Worm (Caenorhabditis elegans) whole organism, L2 larva: ENCODE results near the gene tnt-2.

Source experiments
- C34F6.9 ChIP-seq: fragments of 150-350 bp; optimal IDR thresholded peaks from 2 replicates; lab custom pipeline; 2014; ENCODE audit warnings: missing biosample characterization, missing genetic modification characterization
- F13H6.1 ChIP-seq: sonication (generic microtip); optimal IDR thresholded peaks from 2 replicates; lab custom pipeline; 2016; ENCODE audit warnings: missing genetic modification characterization, missing compliant biosample characterization
- R02D3.7 ChIP-seq: fragments of 150-350 bp; optimal IDR thresholded peaks from 2 replicates; lab custom pipeline; 2014; ENCODE audit warnings: missing biosample characterization, missing genetic modification characterization
- Y55F3AM.14 ChIP-seq: fragments of 200-800 bp; sonication (Bioruptor generic); optimal IDR thresholded peaks from 2 replicates; lab custom pipeline; 2018; ENCODE audit warnings: mild to moderate bottlenecking, missing genetic modification characterization, missing compliant biosample characterization
- ZK546.5 ChIP-seq: sonication (generic microtip); optimal IDR thresholded peaks from 2 replicates; lab custom pipeline; 2017; ENCODE audit warnings: missing biosample characterization, missing genetic modification characterization
- aly-2 ChIP-seq: fragments of 150-350 bp; optimal IDR thresholded peaks from 2 replicates; lab custom pipeline; 2014; ENCODE audit warnings: missing biosample characterization, missing genetic modification characterization
- ama-1 ChIP-seq: fragments of 150-350 bp; optimal IDR thresholded peaks from 2 replicates; lab custom pipeline; 2018; ENCODE audit warnings: inconsistent platforms
- blmp-1 ChIP-seq: sonication (generic microtip); optimal IDR thresholded peaks from 2 replicates; lab custom pipeline; 2017; ENCODE audit warnings: missing genetic modification characterization, mild to moderate bottlenecking, missing compliant biosample characterization, antibody characterized with exemption, moderate library complexity; ENCODE audit not compliant: insufficient read depth
- ceh-82 ChIP-seq: fragments of 150-350 bp; optimal IDR thresholded peaks from 2 replicates; lab custom pipeline; 2014; ENCODE audit warnings: missing biosample characterization, missing genetic modification characterization
- crh-2 ChIP-seq: sonication (generic microtip); optimal IDR thresholded peaks from 2 replicates; lab custom pipeline; 2017; ENCODE audit warnings: missing biosample characterization, missing genetic modification characterization
- dmd-4 ChIP-seq: sonication (generic microtip); optimal IDR thresholded peaks from 2 replicates; lab custom pipeline; 2017; ENCODE audit warnings: missing biosample characterization, missing genetic modification characterization
- egl-27 ChIP-seq: sonication (generic microtip); optimal IDR thresholded peaks from 3 replicates; lab custom pipeline; 2017; ENCODE audit warnings: missing biosample characterization, missing genetic modification reagents, missing genetic modification characterization
- elt-3 ChIP-seq: sonication (generic microtip); optimal IDR thresholded peaks from 2 replicates; lab custom pipeline; 2017; ENCODE audit warnings: missing biosample characterization, missing genetic modification characterization
- fos-1 ChIP-seq: fragments of 150-350 bp; optimal IDR thresholded peaks from 2 replicates; lab custom pipeline; 2014; ENCODE audit warnings: missing biosample characterization, missing genetic modification characterization
- gmeb-1 ChIP-seq: fragments of 150-350 bp; optimal IDR thresholded peaks from 2 replicates; lab custom pipeline; 2014; ENCODE audit warnings: missing biosample characterization, missing genetic modification characterization
- lin-39 ChIP-seq: fragments of 150-350 bp; optimal IDR thresholded peaks from 2 replicates; lab custom pipeline; 2014; ENCODE audit warnings: missing biosample characterization, missing genetic modification reagents, missing genetic modification characterization
- lsy-2 ChIP-seq, 2 experiments: fragments of 150-350 bp in 1 of 2; sonication (generic microtip) in 1 of 2; optimal IDR thresholded peaks; 2 replicates each; lab custom pipeline; 2014 to 2017; ENCODE audit warnings: missing biosample characterization in 2 of 2, missing genetic modification characterization in 2 of 2
- mab-5 ChIP-seq: fragments of 150-350 bp; optimal IDR thresholded peaks from 2 replicates; lab custom pipeline; 2014; ENCODE audit warnings: missing biosample characterization, missing genetic modification characterization
- mbf-1 ChIP-seq: sonication (generic microtip); optimal IDR thresholded peaks from 2 replicates; lab custom pipeline; 2017; ENCODE audit warnings: missing biosample characterization, missing genetic modification characterization
- nhr-10 ChIP-seq: sonication (generic microtip); optimal IDR thresholded peaks from 2 replicates; lab custom pipeline; 2017; ENCODE audit warnings: missing biosample characterization, missing genetic modification characterization
- nhr-11 ChIP-seq: fragments of 150-350 bp; optimal IDR thresholded peaks from 2 replicates; lab custom pipeline; 2014; ENCODE audit warnings: missing biosample characterization, missing genetic modification characterization
- nhr-12 ChIP-seq: fragments of 150-350 bp; optimal IDR thresholded peaks from 2 replicates; lab custom pipeline; 2014; ENCODE audit warnings: missing biosample characterization, missing genetic modification characterization
- nhr-129 ChIP-seq: fragments of 150-350 bp; optimal IDR thresholded peaks from 2 replicates; lab custom pipeline; 2014; ENCODE audit warnings: missing biosample characterization, missing genetic modification characterization
- nhr-21 ChIP-seq: fragments of 150-350 bp; optimal IDR thresholded peaks from 2 replicates; lab custom pipeline; 2014; ENCODE audit warnings: missing biosample characterization, missing genetic modification characterization
- nhr-23 ChIP-seq: fragments of 150-350 bp; optimal IDR thresholded peaks from 2 replicates; lab custom pipeline; 2014; ENCODE audit warnings: missing biosample characterization, missing genetic modification reagents, missing genetic modification characterization
- nhr-237 ChIP-seq: fragments of 150-350 bp; optimal IDR thresholded peaks from 2 replicates; lab custom pipeline; 2014; ENCODE audit warnings: missing biosample characterization, missing genetic modification characterization
- nhr-25 ChIP-seq: fragments of 150-350 bp; sonication (generic microtip); optimal IDR thresholded peaks from 3 replicates; lab custom pipeline; 2014; ENCODE audit warnings: missing biosample characterization, missing genetic modification characterization
- nhr-77 ChIP-seq: fragments of 150-350 bp; optimal IDR thresholded peaks from 2 replicates; lab custom pipeline; 2014; ENCODE audit warnings: missing biosample characterization, missing genetic modification characterization
- peb-1 ChIP-seq: fragments of 150-350 bp; optimal IDR thresholded peaks from 2 replicates; lab custom pipeline; 2014; ENCODE audit warnings: missing biosample characterization, missing genetic modification characterization
- sma-3 ChIP-seq: sonication (generic microtip); optimal IDR thresholded peaks from 2 replicates; lab custom pipeline; 2016; ENCODE audit warnings: missing genetic modification reagents, missing genetic modification characterization, missing compliant biosample characterization
- sma-9 ChIP-seq, 2 experiments: fragments of 150-350 bp in 1 of 2; sonication (generic microtip) in 1 of 2; optimal IDR thresholded peaks; 2 replicates each; lab custom pipeline; 2014 to 2016; ENCODE audit warnings: missing genetic modification characterization in 2 of 2, mild to moderate bottlenecking in 1 of 2, missing biosample characterization in 1 of 2, missing compliant biosample characterization in 1 of 2, missing genetic modification reagents in 1 of 2, moderate library complexity in 1 of 2
- snpc-4 ChIP-seq: fragments of 150-350 bp; optimal IDR thresholded peaks from 2 replicates; lab custom pipeline; 2014; ENCODE audit warnings: missing biosample characterization, missing genetic modification characterization
- unc-39 ChIP-seq: fragments of 150-350 bp; optimal IDR thresholded peaks from 2 replicates; lab custom pipeline; 2014; ENCODE audit warnings: missing biosample characterization, missing genetic modification characterization
- unc-55 ChIP-seq: fragments of 150-350 bp; sonication (generic microtip); optimal IDR thresholded peaks from 3 replicates; lab custom pipeline; 2014; ENCODE audit warnings: missing biosample characterization, missing genetic modification reagents, missing genetic modification characterization
- unc-62 ChIP-seq: fragments of 150-350 bp; optimal IDR thresholded peaks from 2 replicates; lab custom pipeline; 2014; ENCODE audit warnings: missing biosample characterization, missing genetic modification reagents, missing genetic modification characterization
- zag-1 ChIP-seq: fragments of 150-350 bp; optimal IDR thresholded peaks from 2 replicates; lab custom pipeline; 2014; ENCODE audit warnings: missing biosample characterization, missing genetic modification characterization
- ztf-1 ChIP-seq: fragments of 200-800 bp; sonication (Bioruptor generic); conservative IDR thresholded peaks from 2 replicates; pipeline ENCODE4 v1.3.6; 2022; ENCODE audit warnings: missing genetic modification characterization, missing compliant biosample characterization
- ztf-11 ChIP-seq: sonication (generic microtip); optimal IDR thresholded peaks from 2 replicates; lab custom pipeline; 2017; ENCODE audit warnings: missing biosample characterization, missing genetic modification characterization
- ztf-4 ChIP-seq: fragments of 150-350 bp; optimal IDR thresholded peaks from 2 replicates; lab custom pipeline; 2014; ENCODE audit warnings: missing biosample characterization, missing genetic modification characterization

Gene tnt-2

ce11 chrX:8750660-8751059, 27.3 kb upstream of the tnt-2 start, which contains the start of gene asns-2:
Gene asns-2, minus strand, starts transcription at chrX:8750941.
- TF ChIP-seq nhr-10 (tag; lab: Kevin White, UChicago) (no peak), ama-1 (lab: Kevin White, UChicago) (peak; percentile 4), aly-2 (tag; lab: Kevin White, UChicago) (no peak)

DNA sequence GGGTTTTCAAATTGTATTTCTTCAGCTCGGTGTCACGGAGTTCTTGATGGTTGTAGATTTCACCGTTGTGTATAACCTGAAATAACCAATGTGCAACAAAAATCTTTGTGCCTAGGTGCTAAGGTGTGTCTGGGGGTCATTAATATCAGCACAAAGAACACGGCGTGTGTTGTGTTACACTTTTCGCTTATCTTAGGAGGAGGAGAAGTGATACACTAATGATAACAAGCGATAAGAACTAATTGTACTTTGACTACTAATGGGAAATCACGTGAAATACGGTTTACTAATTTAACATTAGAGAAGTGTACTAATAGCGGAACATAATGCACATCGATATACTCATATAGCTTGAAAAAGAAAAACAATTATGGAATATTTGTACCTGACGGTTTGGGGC, 26.9 kb upstream of the tnt-2 start:
- TF ChIP-seq mab-5 (tag; lab: Kevin White, UChicago) = no peak
- no peak for TF ChIP-seq lsy-2 (tag; optimal IDR thresholded peaks at IDR 0.05; lab: Kevin White, UChicago)
- TF ChIP-seq ztf-11 (tag; lab: Kevin White, UChicago) = no peak
- no peak for TF ChIP-seq ZK546.5 (tag; lab: Kevin White, UChicago)
- no peak for TF ChIP-seq R02D3.7 (tag; lab: Kevin White, UChicago)
- no peak for TF ChIP-seq Y55F3AM.14 (GFP tag; lab: Kevin White, UChicago)
- peak; percentile 49 for TF ChIP-seq crh-2
- no peak for TF ChIP-seq dmd-4
- TF ChIP-seq ztf-4 (tag; lab: Kevin White, UChicago) = no peak
- peak; percentile 23 for TF ChIP-seq nhr-21 (tag; lab: Kevin White, UChicago)
- TF ChIP-seq lin-39 (tag; lab: Kevin White, UChicago) = no peak
- peak; percentile 33 for TF ChIP-seq sma-3 (GFP tag; lab: Kevin White, UChicago)
- no peak for TF ChIP-seq aly-2 (tag; lab: Kevin White, UChicago)
- TF ChIP-seq blmp-1 = no peak
- no peak for TF ChIP-seq C34F6.9 (tag; lab: Kevin White, UChicago)
- TF ChIP-seq unc-39 (tag; lab: Kevin White, UChicago) = no peak
- TF ChIP-seq nhr-23 (tag; lab: Kevin White, UChicago) = no peak
- TF ChIP-seq nhr-129 (tag; lab: Kevin White, UChicago) = peak; percentile 37
- TF ChIP-seq sma-9 (GFP tag; optimal IDR thresholded peaks at IDR 0.05; lab: Kevin White, UChicago) = peak; percentile 94
- TF ChIP-seq sma-9 (tag; optimal IDR thresholded peaks at IDR 0.05; lab: Kevin White, UChicago) = no peak
- no peak for TF ChIP-seq elt-3
- TF ChIP-seq gmeb-1 (tag; lab: Kevin White, UChicago) = peak; percentile 49
- no peak for TF ChIP-seq nhr-237
- no peak for TF ChIP-seq peb-1 (tag; lab: Kevin White, UChicago)
- TF ChIP-seq unc-55 = no peak
- TF ChIP-seq mbf-1 (tag; lab: Kevin White, UChicago) = no peak
- no peak for TF ChIP-seq snpc-4 (tag; lab: Kevin White, UChicago)
- TF ChIP-seq F13H6.1 = peak; percentile 26
- TF ChIP-seq egl-27 (tag; lab: Kevin White, UChicago) = no peak
- no peak for TF ChIP-seq ceh-82 (tag; lab: Kevin White, UChicago)
- TF ChIP-seq fos-1 (tag; lab: Kevin White, UChicago) = peak; percentile 93
- TF ChIP-seq ama-1 (lab: Kevin White, UChicago) = no peak

DNA sequence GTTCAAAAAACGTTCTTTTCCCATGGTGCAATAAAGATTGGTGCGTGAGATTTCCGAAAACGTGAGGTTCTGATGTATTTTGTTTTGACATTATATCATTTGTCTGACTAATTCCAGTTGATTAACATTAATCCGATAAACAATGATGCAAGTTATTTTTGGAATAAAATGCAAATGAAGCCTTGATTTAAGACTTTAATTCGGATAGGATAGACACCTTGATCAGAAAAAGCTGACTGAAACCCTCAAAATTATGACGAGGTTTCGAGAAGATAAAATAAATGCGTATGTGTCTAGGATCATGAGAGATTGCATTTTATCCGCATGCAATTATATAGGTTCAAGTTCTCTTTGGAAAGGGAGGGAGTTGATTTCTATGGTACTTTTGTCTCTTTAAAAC, 22.2 kb upstream of the tnt-2 start:
- no peak for TF ChIP-seq zag-1
- TF ChIP-seq nhr-25 (tag; lab: Kevin White, UChicago) = no peak
- no peak for TF ChIP-seq nhr-12 (tag; lab: Kevin White, UChicago)
- TF ChIP-seq nhr-23 (tag; lab: Kevin White, UChicago) = no peak
- TF ChIP-seq ztf-1 = no peak
- TF ChIP-seq unc-62 (GFP tag; lab: Kevin White, UChicago) = no peak
- TF ChIP-seq nhr-11 (tag; lab: Kevin White, UChicago) = no peak
- no peak for TF ChIP-seq nhr-77 (tag; lab: Kevin White, UChicago)
- no peak for TF ChIP-seq ZK546.5 (tag; lab: Kevin White, UChicago)
- no peak for TF ChIP-seq F13H6.1
